Fruit fly (Drosophila melanogaster): ENCODE results near the gene Dr.

DNA sequence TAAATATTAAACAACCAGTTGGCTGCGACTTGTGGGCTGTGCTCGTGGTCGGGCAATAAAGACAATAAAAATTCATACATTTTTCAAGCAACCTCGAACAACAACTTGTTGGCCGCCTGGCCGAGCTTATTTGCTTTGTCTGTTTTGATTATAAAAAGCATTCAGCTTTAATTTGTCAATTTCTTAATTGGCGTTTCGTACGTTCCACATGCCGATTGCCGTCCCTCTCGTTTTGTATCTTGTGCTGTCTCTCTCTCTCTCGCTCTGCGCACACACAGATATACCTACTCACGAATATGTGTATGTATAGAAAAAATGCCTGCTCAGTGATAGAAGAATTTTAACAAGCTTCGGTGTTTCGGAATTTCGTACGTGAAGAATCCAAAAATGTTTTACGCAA lies 36.0 kb upstream of the Dr start:
- TF ChIP-seq CG33017 (tag; optimal IDR thresholded peaks at IDR 0.05) (no peak), Clk (GFP tag; optimal IDR thresholded peaks at IDR 0.05) (no peak), CG12768 (GFP tag; optimal IDR thresholded peaks at IDR 0.05) (no peak), CG14711 (tag; optimal IDR thresholded peaks at IDR 0.05) (no peak), cic (GFP tag; optimal IDR thresholded peaks at IDR 0.05) (no peak), CG7045 (GFP tag; optimal IDR thresholded peaks at IDR 0.05) (no peak), ovo (GFP tag; optimal IDR thresholded peaks at IDR 0.05) (no peak), kay (GFP tag; ENCODE audit: borderline replicate concordance) (no peak), CG1620 (GFP tag; optimal IDR thresholded peaks at IDR 0.05) (no peak), tj (GFP tag; optimal IDR thresholded peaks at IDR 0.05) (no peak)

All from whole organism, adult.